Worm (Caenorhabditis elegans): Measurements from ENCODE around the gene drap-1.

ce11 chrV:9771311-9771710, 41.4 kb downstream of the drap-1 start:
- TF ChIP-seq med-1 (GFP tag; optimal IDR thresholded peaks at IDR 0.05; ENCODE audit: insufficient read depth) (no peak), ref-1 (GFP tag; conservative IDR thresholded peaks at IDR 0.05) (no peak), T22C8.4 (GFP tag; IDR thresholded peaks at IDR 0.05) (no peak), klf-2 (GFP tag; conservative IDR thresholded peaks at IDR 0.05) (no peak)

Data from whole organism, midembryonic.